Worm (Caenorhabditis elegans) whole organism, midembryonic: ENCODE results near the gene F46H5.11.
A peak's percentile ranks its signal among the peaks of the same experiment; 100 is the strongest.

Experiments
- T22C8.4 ChIP-seq: fragments of 200-800 bp; sonication (Bioruptor generic); IDR thresholded peaks from 2 replicates; pipeline ENCODE4 v1.3.6; 2022; ENCODE audit warnings: missing genetic modification characterization, missing compliant biosample characterization
- cog-1 ChIP-seq: sonication (generic microtip); optimal IDR thresholded peaks from 2 replicates; lab custom pipeline; 2016; ENCODE audit warnings: missing genetic modification characterization, missing compliant biosample characterization
- flt-1 ChIP-seq: fragments of 200-800 bp; sonication (Bioruptor generic); IDR thresholded peaks from 2 replicates; pipeline ENCODE4 v1.3.6; 2022; ENCODE audit warnings: missing genetic modification characterization, missing compliant biosample characterization
- klf-2 ChIP-seq: fragments of 200-800 bp; sonication (Bioruptor generic); conservative IDR thresholded peaks from 2 replicates; pipeline ENCODE4 v1.3.6; 2022; ENCODE audit warnings: missing genetic modification reagents, missing genetic modification characterization, missing compliant biosample characterization
- med-1 ChIP-seq: sonication (generic microtip); optimal IDR thresholded peaks from 2 replicates; lab custom pipeline; 2017; ENCODE audit warnings: missing genetic modification characterization, mild to moderate bottlenecking, missing compliant biosample characterization, antibody characterized with exemption, missing genetic modification reagents; ENCODE audit not compliant: insufficient read depth
- ref-1 ChIP-seq: fragments of 200-800 bp; sonication (Bioruptor generic); conservative IDR thresholded peaks from 2 replicates; pipeline ENCODE4 v1.3.6; 2022; ENCODE audit warnings: missing genetic modification reagents, missing genetic modification characterization, missing compliant biosample characterization
- tab-1 ChIP-seq: fragments of 200-800 bp; sonication (Bioruptor generic); IDR thresholded peaks from 2 replicates; pipeline ENCODE4 v1.3.6; 2022; ENCODE audit warnings: missing genetic modification characterization, missing compliant biosample characterization
- ztf-23 ChIP-seq: fragments of 200-800 bp; sonication (Bioruptor generic); IDR thresholded peaks from 2 replicates; pipeline ENCODE4 v1.3.6; 2022; ENCODE audit warnings: missing genetic modification reagents, missing genetic modification characterization, missing compliant biosample characterization
- ztf-29 ChIP-seq: fragments of 200-800 bp; sonication (Bioruptor generic); IDR thresholded peaks from 2 replicates; pipeline ENCODE4 v1.3.6; 2022; ENCODE audit warnings: missing genetic modification reagents, missing genetic modification characterization, missing compliant biosample characterization

Gene F46H5.11

DNA sequence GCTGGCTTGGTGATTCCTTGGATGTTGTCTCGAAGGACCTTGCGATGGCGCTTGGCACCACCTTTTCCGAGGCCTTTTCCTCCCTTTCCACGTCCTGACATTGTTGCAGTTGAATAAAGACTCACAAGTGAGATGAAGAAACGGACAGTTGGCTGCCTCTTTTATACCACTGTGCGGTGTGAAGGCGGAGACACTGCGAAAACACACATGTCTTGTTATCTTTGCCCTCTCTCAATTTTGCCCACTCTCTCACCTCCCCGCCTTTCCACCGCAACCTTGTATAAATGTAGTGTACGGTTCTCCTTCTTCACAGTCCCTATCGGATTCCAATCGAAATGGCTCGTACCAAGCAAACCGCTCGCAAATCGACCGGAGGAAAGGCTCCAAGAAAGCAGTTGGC lies 37.9 kb upstream of the F46H5.11 start, which contains the start of the genes his-38 and his-40:
Gene his-38, minus strand, starts transcription at position 101 of the 400 bp plus-strand sequence.
Gene his-40, plus strand, starts transcription at position 336 of the 400 bp plus-strand sequence.
- TF ChIP-seq T22C8.4 (GFP tag; lab: Robert Waterston, UW) (no peak), flt-1 (GFP tag; lab: Robert Waterston, UW) (peak; percentile 67; the same call in 1 of the 2 replicates)

DNA sequence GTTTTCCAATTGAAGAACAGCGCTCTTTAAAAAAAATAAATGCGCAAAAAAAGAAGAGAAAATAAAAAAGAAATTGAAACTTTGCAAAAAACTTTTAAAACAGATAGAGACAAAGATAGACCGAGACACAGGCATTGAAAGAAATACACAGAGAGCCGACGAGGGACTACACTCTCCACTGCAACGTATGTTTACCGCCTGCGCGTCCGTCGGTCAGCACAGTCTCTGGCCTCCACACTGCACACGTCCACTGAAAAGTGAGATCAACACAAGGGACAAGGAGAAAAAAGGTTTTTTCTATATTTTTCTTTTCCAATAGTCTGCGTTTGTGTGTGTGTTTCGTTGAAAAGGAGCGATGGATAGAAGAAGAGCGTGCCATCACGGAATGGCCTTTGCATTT lies 34.6 kb upstream of the F46H5.11 start:
- TF ChIP-seq ref-1 (GFP tag; lab: Robert Waterston, UW) (no peak), ztf-23 (GFP tag; lab: Robert Waterston, UW) (no peak), cog-1 (tag; lab: Kevin White, UChicago) (no peak), klf-2 (GFP tag; lab: Robert Waterston, UW) (no peak), ztf-29 (GFP tag; lab: Robert Waterston, UW) (no peak), tab-1 (no peak), T22C8.4 (GFP tag; lab: Robert Waterston, UW) (no peak), flt-1 (GFP tag; lab: Robert Waterston, UW) (no peak), med-1 (GFP tag; lab: Kevin White, UChicago) (no peak)

DNA sequence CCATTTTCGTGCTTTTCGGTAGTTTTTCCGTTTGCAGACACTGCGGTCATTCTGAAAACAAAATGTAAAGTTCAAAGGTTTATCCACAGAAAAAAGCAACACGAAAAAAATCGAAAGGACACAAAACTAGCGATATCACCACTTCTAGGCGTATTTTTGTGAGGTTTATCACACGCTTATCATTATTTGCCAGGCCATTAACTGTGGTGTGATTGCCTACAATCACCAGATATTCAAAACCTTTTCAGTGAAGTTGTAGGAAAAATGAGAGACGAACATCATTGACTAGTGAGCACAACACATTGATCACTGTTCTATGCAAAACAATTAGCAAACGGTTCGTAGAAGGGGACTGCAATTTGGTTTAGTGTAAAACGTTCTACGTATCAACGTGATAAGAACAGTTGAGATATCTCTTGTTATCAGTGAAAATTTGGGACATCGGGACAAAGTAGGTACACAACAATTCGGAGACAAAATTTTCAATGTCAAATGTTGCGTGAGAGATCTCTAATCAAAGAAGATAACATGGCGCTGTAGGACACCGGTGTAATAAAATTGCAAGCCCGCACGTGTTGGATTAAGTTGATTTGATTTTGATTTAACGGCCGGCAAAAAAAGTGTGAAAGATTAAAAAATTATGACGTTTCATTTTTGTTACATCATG lies 33.8 kb upstream of the F46H5.11 start, which contains the start of gene sur-5:
Gene sur-5, minus strand, starts transcription at position 51 of the 667 bp plus-strand sequence.
- TF ChIP-seq med-1 (GFP tag; lab: Kevin White, UChicago) (no peak), T22C8.4 (GFP tag; lab: Robert Waterston, UW) (no peak), flt-1 (GFP tag; lab: Robert Waterston, UW) (no peak), klf-2 (GFP tag; lab: Robert Waterston, UW) (no peak), ztf-29 (GFP tag; lab: Robert Waterston, UW) (no peak), ref-1 (GFP tag; lab: Robert Waterston, UW) (no peak), tab-1 (no peak), cog-1 (tag; lab: Kevin White, UChicago) (no peak), ztf-23 (GFP tag; lab: Robert Waterston, UW) (no peak)

DNA sequence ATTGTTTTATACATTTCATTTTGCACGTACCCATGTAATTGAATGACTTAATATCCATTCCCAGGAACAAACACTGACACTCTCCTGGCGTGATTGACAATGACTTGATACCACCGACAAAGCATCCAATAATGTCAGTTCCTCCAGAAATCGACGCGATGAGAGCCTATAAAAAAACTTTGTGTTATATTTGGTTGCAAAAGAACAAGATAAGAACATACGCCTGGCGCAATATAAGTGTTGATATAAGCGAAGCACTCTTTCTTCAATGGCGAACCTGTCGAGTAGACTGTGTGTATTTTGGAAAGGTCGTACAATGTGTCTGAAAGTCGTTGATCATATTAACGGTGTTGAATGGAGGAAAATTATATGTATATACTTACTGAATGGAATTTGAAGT lies 31.2 kb upstream of the F46H5.11 start:
- TF ChIP-seq ref-1 (GFP tag; lab: Robert Waterston, UW) (no peak), klf-2 (GFP tag; lab: Robert Waterston, UW) (no peak), med-1 (GFP tag; lab: Kevin White, UChicago) (no peak), ztf-29 (GFP tag; lab: Robert Waterston, UW) (no peak), flt-1 (GFP tag; lab: Robert Waterston, UW) (no peak), cog-1 (tag; lab: Kevin White, UChicago) (no peak), tab-1 (no peak), T22C8.4 (GFP tag; lab: Robert Waterston, UW) (no peak), ztf-23 (GFP tag; lab: Robert Waterston, UW) (no peak)

DNA sequence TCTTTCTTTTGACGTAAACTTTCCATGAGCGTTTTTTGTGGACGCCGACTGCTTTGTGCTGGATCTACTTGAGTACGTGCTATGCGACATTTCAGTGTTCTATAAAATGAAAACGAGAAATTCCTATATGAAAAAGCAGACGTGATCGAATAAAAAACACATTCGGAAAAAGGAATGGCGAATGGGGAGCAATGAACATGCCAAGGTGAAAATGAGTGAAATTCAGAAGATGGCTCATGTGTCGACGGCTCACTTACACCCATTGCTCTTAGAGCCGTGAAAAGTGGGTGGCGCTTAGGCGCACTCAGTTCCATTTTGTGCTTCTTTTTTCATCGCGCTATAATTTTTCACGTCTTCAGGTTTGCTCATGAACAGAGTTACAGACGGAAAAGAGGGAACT lies 26.8 kb upstream of the F46H5.11 start, which contains the start of gene K03A1.4:
Gene K03A1.4, minus strand, starts transcription at position 101 of the 400 bp plus-strand sequence.
- TF ChIP-seq ztf-23 (GFP tag; lab: Robert Waterston, UW) (no peak), flt-1 (GFP tag; lab: Robert Waterston, UW) (no peak), T22C8.4 (GFP tag; lab: Robert Waterston, UW) (no peak), ref-1 (GFP tag; lab: Robert Waterston, UW) (no peak), ztf-29 (GFP tag; lab: Robert Waterston, UW) (no peak), klf-2 (GFP tag; lab: Robert Waterston, UW) (no peak), tab-1 (no peak)

ce11 chrX:7296310-7296709 lies 24.4 kb upstream of the F46H5.11 start:
- TF ChIP-seq ref-1 (GFP tag; lab: Robert Waterston, UW): no peak
- TF ChIP-seq cog-1 (tag; lab: Kevin White, UChicago): no peak
- TF ChIP-seq ztf-29 (GFP tag; lab: Robert Waterston, UW): no peak
- no peak for TF ChIP-seq klf-2 (GFP tag; lab: Robert Waterston, UW)
- no peak for TF ChIP-seq med-1 (GFP tag; lab: Kevin White, UChicago)
- TF ChIP-seq T22C8.4 (GFP tag; lab: Robert Waterston, UW): no peak
- TF ChIP-seq ztf-23 (GFP tag; lab: Robert Waterston, UW): no peak
- no peak for TF ChIP-seq flt-1 (GFP tag; lab: Robert Waterston, UW)
- no peak for TF ChIP-seq tab-1

- TF ChIP-seq klf-2 (GFP tag; lab: Robert Waterston, UW) (no peak), ztf-23 (GFP tag; lab: Robert Waterston, UW) (no peak), tab-1 (no peak), T22C8.4 (GFP tag; lab: Robert Waterston, UW) (no peak), cog-1 (tag; lab: Kevin White, UChicago) (no peak), med-1 (GFP tag; lab: Kevin White, UChicago) (no peak), flt-1 (GFP tag; lab: Robert Waterston, UW) (no peak), ztf-29 (GFP tag; lab: Robert Waterston, UW) (no peak)
Measured at ce11 chrX:7291810-7292209, 19.9 kb upstream of the F46H5.11 start, which contains the start of gene lron-7. Gene lron-7, plus strand, starts transcription at chrX:7292132.

ce11 chrX:7290859-7291628 lies 19.2 kb upstream of the F46H5.11 start:
- no peak for TF ChIP-seq cog-1 (tag; lab: Kevin White, UChicago)
- no peak for TF ChIP-seq med-1 (GFP tag; lab: Kevin White, UChicago)
- TF ChIP-seq flt-1 (GFP tag; lab: Robert Waterston, UW): no peak
- no peak for TF ChIP-seq T22C8.4 (GFP tag; lab: Robert Waterston, UW)
- TF ChIP-seq klf-2 (GFP tag; lab: Robert Waterston, UW): no peak
- TF ChIP-seq tab-1: no peak
- no peak for TF ChIP-seq ztf-23 (GFP tag; lab: Robert Waterston, UW)
- no peak for TF ChIP-seq ztf-29 (GFP tag; lab: Robert Waterston, UW)
- no peak for TF ChIP-seq ref-1 (GFP tag; lab: Robert Waterston, UW)
